Fruit fly (Drosophila melanogaster) whole organism, embryonic: Measurements from ENCODE around the gene CG13299.

ENCODE experiments used
- Atf3 ChIP-seq: fragments of 200-800 bp; sonication (Bioruptor generic); optimal IDR thresholded peaks from 3 replicates; lab custom pipeline; 2016; ENCODE audit warnings: missing biosample characterization, missing genetic modification characterization
- Awh ChIP-seq: fragments of 200-800 bp; sonication (Bioruptor generic); IDR thresholded peaks from 2 replicates; pipeline ENCODE4, ENCODE4 v1.3.6; 2022; ENCODE audit warnings: missing biosample characterization, missing genetic modification characterization
- Blimp-1 ChIP-seq: fragments of 200-800 bp; sonication (Bioruptor generic); optimal IDR thresholded peaks from 3 replicates; lab custom pipeline; 2018; ENCODE audit warnings: missing biosample characterization, missing genetic modification characterization, mild to moderate bottlenecking, moderate library complexity, missing genetic modification reagents
- CG1024 ChIP-seq: fragments of 200-800 bp; sonication (Bioruptor generic); IDR thresholded peaks from 2 replicates; pipeline ENCODE4 v1.3.6; 2022; ENCODE audit warnings: missing biosample characterization, missing genetic modification characterization
- CG10431 ChIP-seq: fragments of 200-800 bp; sonication (Bioruptor generic); optimal IDR thresholded peaks from 3 replicates; lab custom pipeline; 2018; ENCODE audit warnings: missing biosample characterization, mild to moderate bottlenecking, missing genetic modification characterization
- CG11085 ChIP-seq: fragments of 200-800 bp; sonication (Bioruptor generic); IDR thresholded peaks from 2 replicates; pipeline ENCODE4 v1.3.6; 2022; ENCODE audit warnings: missing biosample characterization, missing genetic modification characterization
- CG11695 ChIP-seq: fragments of 200-800 bp; sonication (Bioruptor generic); IDR thresholded peaks from 3 replicates; pipeline ENCODE4 v1.3.6; 2022; ENCODE audit warnings: missing biosample characterization, missing genetic modification characterization
- CG14667 ChIP-seq: fragments of 200-800 bp; sonication (Bioruptor generic); IDR thresholded peaks from 2 replicates; pipeline ENCODE4 v1.3.6; 2022; ENCODE audit warnings: missing biosample characterization, missing genetic modification characterization
- CG14710 ChIP-seq: fragments of 200-800 bp; sonication (Bioruptor generic); optimal IDR thresholded peaks from 3 replicates; lab custom pipeline; 2019; ENCODE audit warnings: missing biosample characterization, mild to moderate bottlenecking, missing genetic modification characterization, moderate library complexity
- CG15696 ChIP-seq: fragments of 200-800 bp; sonication (Bioruptor generic); optimal IDR thresholded peaks from 2 replicates; lab custom pipeline; 2019; ENCODE audit warnings: missing biosample characterization, mild to moderate bottlenecking, missing genetic modification characterization, moderate library complexity
- CG17328 ChIP-seq: fragments of 200-800 bp; sonication (Bioruptor generic); IDR thresholded peaks from 2 replicates; pipeline ENCODE4 v1.3.6; 2022; ENCODE audit warnings: missing biosample characterization, missing genetic modification characterization
- CG17359 ChIP-seq: fragments of 200-800 bp; sonication (Bioruptor generic); optimal IDR thresholded peaks from 3 replicates; lab custom pipeline; 2018; ENCODE audit warnings: missing biosample characterization, mild to moderate bottlenecking, missing genetic modification characterization, moderate library complexity
- CG18764 ChIP-seq: fragments of 200-800 bp; sonication (Bioruptor generic); optimal IDR thresholded peaks from 3 replicates; lab custom pipeline; 2016; ENCODE audit warnings: missing biosample characterization, missing genetic modification characterization
- CG4617 ChIP-seq: fragments of 200-800 bp; sonication (Bioruptor generic); optimal IDR thresholded peaks from 3 replicates; lab custom pipeline; 2016; ENCODE audit warnings: missing biosample characterization, missing genetic modification characterization, borderline replicate concordance
- CG4820 ChIP-seq: fragments of 200-800 bp; sonication (Bioruptor generic); optimal IDR thresholded peaks from 3 replicates; lab custom pipeline; 2016; ENCODE audit warnings: missing biosample characterization, missing genetic modification characterization
- CG7372 ChIP-seq: fragments of 200-800 bp; sonication (Bioruptor generic); IDR thresholded peaks from 2 replicates; pipeline ENCODE4 v1.3.6; 2022; ENCODE audit warnings: missing biosample characterization, missing genetic modification characterization
- CG9609 ChIP-seq: fragments of 200-800 bp; sonication (Bioruptor generic); optimal IDR thresholded peaks from 3 replicates; lab custom pipeline; 2016; ENCODE audit warnings: missing biosample characterization, missing genetic modification characterization
- CG9817 ChIP-seq: fragments of 200-800 bp; sonication (Bioruptor generic); optimal IDR thresholded peaks from 2 replicates; lab custom pipeline; 2018; ENCODE audit warnings: missing biosample characterization, mild to moderate bottlenecking, missing genetic modification characterization, moderate library complexity
- CG9876 ChIP-seq: fragments of 200-800 bp; sonication (Bioruptor generic); optimal IDR thresholded peaks from 2 replicates; lab custom pipeline; 2016; ENCODE audit warnings: missing biosample characterization, missing genetic modification characterization
- E2f2 ChIP-seq: fragments of 200-800 bp; sonication (Bioruptor generic); IDR thresholded peaks from 2 replicates; pipeline ENCODE4 v1.3.6; 2022; ENCODE audit warnings: missing biosample characterization, missing genetic modification characterization
- Eip74EF ChIP-seq, 2 experiments: fragments of 200-800 bp in 1 of 2; fragments of >200 bp in 1 of 2; sonication (Bioruptor generic) in 1 of 2; optimal IDR thresholded peaks; 2 replicates each; lab custom pipeline; 2017 to 2019; ENCODE audit warnings: missing biosample characterization in 2 of 2, missing genetic modification characterization in 2 of 2, mild to moderate bottlenecking in 1 of 2, moderate library complexity in 1 of 2
- Fer3 ChIP-seq: fragments of 200-800 bp; sonication (Bioruptor generic); optimal IDR thresholded peaks from 2 replicates; lab custom pipeline; 2018; ENCODE audit warnings: missing biosample characterization, mild to moderate bottlenecking, missing genetic modification characterization, moderate library complexity
- HLH4C ChIP-seq: fragments of 200-800 bp; sonication (Bioruptor generic); IDR thresholded peaks from 3 replicates; pipeline ENCODE4 v1.3.6; 2022; ENCODE audit warnings: missing biosample characterization, missing genetic modification characterization; ENCODE audit not compliant: partially characterized antibody
- Mrtf ChIP-seq: fragments of 200-800 bp; sonication (Bioruptor generic); IDR thresholded peaks from 3 replicates; pipeline ENCODE4 v1.3.6; 2022; ENCODE audit warnings: missing biosample characterization, missing genetic modification characterization
- Neu2 ChIP-seq: fragments of 200-800 bp; sonication (Bioruptor generic); optimal IDR thresholded peaks from 3 replicates; lab custom pipeline; 2016; ENCODE audit warnings: missing biosample characterization, missing genetic modification characterization, borderline replicate concordance
- Nf-YA ChIP-seq: fragments of 200-800 bp; sonication (Bioruptor generic); IDR thresholded peaks from 2 replicates; pipeline ENCODE4 v1.3.6; 2022; ENCODE audit warnings: missing biosample characterization, missing genetic modification characterization
- Oli ChIP-seq: fragments of 200-800 bp; sonication (Bioruptor generic); optimal IDR thresholded peaks from 2 replicates; lab custom pipeline; 2018; ENCODE audit warnings: missing biosample characterization, mild to moderate bottlenecking, missing genetic modification characterization, moderate library complexity
- Usf ChIP-seq: fragments of 200-800 bp; sonication (Bioruptor generic); optimal IDR thresholded peaks from 2 replicates; lab custom pipeline; 2017; ENCODE audit warnings: missing genotype, missing biosample characterization, missing genetic modification characterization
- Xrp1 ChIP-seq: fragments of 200-800 bp; sonication (Bioruptor generic); IDR thresholded peaks from 2 replicates; pipeline ENCODE4 v1.3.6; 2022; ENCODE audit warnings: missing biosample characterization, missing genetic modification characterization
- YL-1 ChIP-seq: fragments of 200-800 bp; sonication (Bioruptor generic); optimal IDR thresholded peaks from 3 replicates; lab custom pipeline; 2017; ENCODE audit warnings: missing biosample characterization, mild to moderate bottlenecking, missing genetic modification characterization
- chm ChIP-seq: fragments of 200-800 bp; sonication (Bioruptor generic); IDR thresholded peaks from 2 replicates; pipeline ENCODE4 v1.3.6; 2022; ENCODE audit warnings: missing biosample characterization, missing genetic modification characterization
- crol ChIP-seq: fragments of 200-800 bp; sonication (Bioruptor generic); IDR thresholded peaks from 2 replicates; pipeline ENCODE4 v1.3.6; 2022; ENCODE audit warnings: missing biosample characterization, missing genetic modification characterization
- dmrt11E ChIP-seq: fragments of 200-800 bp; sonication (Bioruptor generic); optimal IDR thresholded peaks from 3 replicates; lab custom pipeline; 2018; ENCODE audit warnings: missing biosample characterization, mild to moderate bottlenecking, missing genetic modification characterization, moderate library complexity
- h ChIP-seq: fragments of >200 bp; optimal IDR thresholded peaks from 2 replicates; lab custom pipeline; 2017
- ind ChIP-seq: fragments of 200-800 bp; sonication (Bioruptor generic); optimal IDR thresholded peaks from 3 replicates; lab custom pipeline; 2016; ENCODE audit warnings: missing biosample characterization, missing genetic modification characterization
- mld ChIP-seq: fragments of 200-800 bp; sonication (Bioruptor generic); IDR thresholded peaks from 3 replicates; pipeline ENCODE4 v1.3.6; 2022; ENCODE audit warnings: missing biosample characterization, missing genetic modification characterization; ENCODE audit not compliant: partially characterized antibody
- nom ChIP-seq: fragments of 200-800 bp; sonication (Bioruptor generic); optimal IDR thresholded peaks from 2 replicates; lab custom pipeline; 2017; ENCODE audit warnings: missing biosample characterization, missing genetic modification characterization, mild to moderate bottlenecking, moderate library complexity, missing genetic modification reagents
- onecut ChIP-seq: fragments of 200-800 bp; sonication (Bioruptor generic); IDR thresholded peaks from 2 replicates; pipeline ENCODE4 v1.3.6; 2022; ENCODE audit warnings: missing biosample characterization, missing genetic modification characterization
- psq ChIP-seq: fragments of 200-800 bp; sonication (Bioruptor generic); optimal IDR thresholded peaks from 2 replicates; lab custom pipeline; 2017; ENCODE audit warnings: missing biosample characterization, missing genetic modification characterization
- pzg ChIP-seq: fragments of 200-800 bp; sonication (Bioruptor generic); optimal IDR thresholded peaks from 3 replicates; lab custom pipeline; 2018; ENCODE audit warnings: missing biosample characterization, mild to moderate bottlenecking, missing genetic modification characterization, moderate library complexity
- ranshi ChIP-seq: fragments of 200-800 bp; sonication (Bioruptor generic); IDR thresholded peaks from 2 replicates; pipeline ENCODE4 v1.3.6; 2022; ENCODE audit warnings: missing biosample characterization, missing genetic modification characterization
- sc ChIP-seq, 3 experiments: fragments of >200 bp in 2 of 3; fragments of 200-800 bp in 1 of 3; sonication (Bioruptor generic) in 1 of 3; optimal IDR thresholded peaks; 2 replicates in 2 of 3; 3 replicates in 1 of 3; lab custom pipeline; 2017; ENCODE audit warnings: mild to moderate bottlenecking in 1 of 3, missing biosample characterization in 1 of 3, missing genetic modification characterization in 1 of 3, missing genetic modification reagents in 1 of 3
- sd ChIP-seq: fragments of 200-800 bp; sonication (Bioruptor generic); optimal IDR thresholded peaks from 3 replicates; lab custom pipeline; 2018; ENCODE audit warnings: missing biosample characterization, mild to moderate bottlenecking, missing genetic modification characterization, moderate library complexity
- shn ChIP-seq: fragments of 200-800 bp; sonication (Bioruptor generic); optimal IDR thresholded peaks from 3 replicates; lab custom pipeline; 2016; ENCODE audit warnings: missing biosample characterization, missing genetic modification characterization
- slou ChIP-seq: fragments of 200-800 bp; sonication (Bioruptor generic); optimal IDR thresholded peaks from 3 replicates; lab custom pipeline; 2016; ENCODE audit warnings: missing biosample characterization, missing genetic modification characterization
- sna ChIP-seq: fragments of 200-800 bp; sonication (Bioruptor generic); IDR thresholded peaks from 2 replicates; pipeline ENCODE4 v1.3.6; 2022; ENCODE audit warnings: missing biosample characterization, missing genetic modification characterization; ENCODE audit not compliant: partially characterized antibody
- twi ChIP-seq: fragments of 200-800 bp; optimal IDR thresholded peaks from 2 replicates; lab custom pipeline; 2019; ENCODE audit warnings: missing biosample characterization, mild to moderate bottlenecking, missing genetic modification characterization, moderate library complexity

The CG13299 gene

DNA sequence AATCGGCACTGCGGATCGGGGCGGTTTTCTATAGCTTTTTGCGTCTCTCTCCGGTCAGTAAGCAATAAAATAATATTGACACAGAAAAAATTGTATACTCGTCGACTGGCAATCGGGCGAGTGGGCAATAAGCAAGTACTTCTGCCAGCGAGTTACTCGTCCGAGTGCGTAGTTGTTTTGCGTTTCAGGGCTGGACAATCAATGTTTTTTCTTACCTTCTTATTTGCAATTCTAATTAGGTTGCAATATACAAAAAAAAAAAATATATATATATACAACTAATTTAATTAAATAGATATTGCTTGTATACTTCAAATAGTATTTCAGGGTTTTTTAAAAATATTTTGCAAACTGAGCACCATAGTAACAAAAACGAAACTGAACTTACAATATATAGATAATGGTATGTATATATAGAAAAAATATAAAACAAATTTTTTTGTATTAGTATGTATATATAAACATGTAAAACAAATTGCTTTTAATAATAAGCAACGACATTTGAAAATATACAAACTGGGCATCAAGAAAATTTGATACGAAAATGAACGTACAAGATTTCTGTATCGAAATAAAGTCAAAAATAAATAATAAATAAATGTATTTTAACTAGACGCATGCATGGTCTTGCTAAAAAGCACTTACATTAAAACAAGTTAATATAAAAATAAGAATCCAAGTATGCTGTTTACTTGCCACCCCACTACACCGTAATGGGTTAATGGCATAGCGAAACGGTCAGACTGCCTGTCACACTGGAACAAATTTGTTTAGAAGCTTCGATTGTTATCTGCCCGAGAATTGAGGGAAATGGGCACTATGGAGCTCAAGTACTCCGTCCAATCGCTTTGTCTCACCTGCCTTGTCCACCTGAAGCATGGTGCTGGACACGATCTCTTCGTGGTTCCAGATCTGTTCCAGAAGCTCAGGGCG is 42.9 kb downstream of the CG13299 start, which contains the start of the genes D19A and CG7386 (continued):
- peak; percentile 31 for TF ChIP-seq CG15696
- TF ChIP-seq Usf (GFP tag; lab: Kevin White, UChicago) = no peak
- TF ChIP-seq CG9817 = peak; percentile 58
- TF ChIP-seq CG4820 (GFP tag; lab: Kevin White, UChicago) = peak; percentile 13
- 0 out of 2 replicates have a peak, but pooled peaks have one; percentile 14 for TF ChIP-seq Nf-YA (GFP tag; lab: Robert Waterston, UW)
- TF ChIP-seq CG9876 (GFP tag; lab: Kevin White, UChicago) = peak; percentile 47
- TF ChIP-seq ind (GFP tag; lab: Kevin White, UChicago) = peak; percentile 57
- TF ChIP-seq CG17359 = peak; percentile 44
- TF ChIP-seq crol (GFP tag; lab: Robert Waterston, UW) = no peak
- peak; percentile 4 for TF ChIP-seq CG18764
- TF ChIP-seq CG1024 (GFP tag; lab: Robert Waterston, UW) = peak; percentile 57
- peak; percentile 50 for TF ChIP-seq shn (GFP tag; lab: Kevin White, UChicago)
- peak; percentile 39; the same call in 1 of the 2 replicates for TF ChIP-seq CG14667 (GFP tag; lab: Robert Waterston, UW)
- TF ChIP-seq YL-1 (GFP tag; lab: Kevin White, UChicago) = peak; percentile 52
- peak; percentile 53 for TF ChIP-seq ranshi (GFP tag; lab: Robert Waterston, UW)
- TF ChIP-seq Awh (GFP tag; lab: Robert Waterston, UW) = no peak
- TF ChIP-seq h = no peak
- peak; percentile 54 for TF ChIP-seq CG17328 (GFP tag; lab: Robert Waterston, UW)
- peak; percentile 68; the same call in 2 of the 3 replicates for TF ChIP-seq Mrtf (GFP tag; lab: Robert Waterston, UW)
- TF ChIP-seq slou (GFP tag; lab: Kevin White, UChicago) = peak; percentile 28
- peak; percentile 7 for TF ChIP-seq CG4617 (GFP tag; lab: Kevin White, UChicago)
- TF ChIP-seq dmrt11E (tag; lab: Kevin White, UChicago) = peak; percentile 50
- TF ChIP-seq sc (optimal IDR thresholded peaks at IDR 0.05; lab: Kevin White, UChicago) = no peak
- no peak for TF ChIP-seq sc (GFP tag; optimal IDR thresholded peaks at IDR 0.05; lab: Kevin White, UChicago)
- TF ChIP-seq pzg (GFP tag; lab: Kevin White, UChicago) = peak; percentile 32
- TF ChIP-seq Atf3 (GFP tag; lab: Kevin White, UChicago) = no peak
- peak; percentile 51; the same call in 2 of the 3 replicates for TF ChIP-seq HLH4C
- no peak for TF ChIP-seq twi
- peak; percentile 32; the same call in 1 of the 2 replicates for TF ChIP-seq CG7372
- no peak for TF ChIP-seq mld (GFP tag; lab: Robert Waterston, UW)
- peak; percentile 57 for TF ChIP-seq onecut (GFP tag; lab: Robert Waterston, UW)
- peak; percentile 27 for TF ChIP-seq CG10431 (GFP tag; lab: Kevin White, UChicago)
- TF ChIP-seq sd = no peak
- peak; percentile 52; the same call in 1 of the 3 replicates for TF ChIP-seq CG11695 (GFP tag; lab: Robert Waterston, UW)
- TF ChIP-seq CG9609 (GFP tag; lab: Kevin White, UChicago) = peak; percentile 45
- peak; percentile 54 for TF ChIP-seq Fer3 (tag; lab: Kevin White, UChicago)
- TF ChIP-seq Xrp1 = peak; percentile 70
- TF ChIP-seq psq = no peak
- TF ChIP-seq CG14710 (tag; lab: Kevin White, UChicago) = peak; percentile 47
- TF ChIP-seq chm (GFP tag; lab: Robert Waterston, UW) = peak; percentile 15; the same call in 1 of the 2 replicates
- peak; percentile 24 for TF ChIP-seq nom
- TF ChIP-seq Oli = peak; percentile 11
- TF ChIP-seq sna = 0 out of 2 replicates have a peak, but pooled peaks have one; percentile 12
- no peak for TF ChIP-seq Eip74EF (GFP tag; optimal IDR thresholded peaks at IDR 0.05; lab: Kevin White, UChicago)
- peak; percentile 48 for TF ChIP-seq Blimp-1 (GFP tag; lab: Kevin White, UChicago)
- TF ChIP-seq Neu2 (GFP tag; lab: Kevin White, UChicago) = no peak
- TF ChIP-seq CG11085 (GFP tag; lab: Robert Waterston, UW) = peak; percentile 44; the same call in 1 of the 2 replicates
- no peak; the same call in 1 of the 2 replicates for TF ChIP-seq E2f2 (GFP tag; lab: Robert Waterston, UW)
